Fruit fly (Drosophila melanogaster): ENCODE results near the gene AstCC.

- TF ChIP-seq CG12768 (GFP tag; optimal IDR thresholded peaks at IDR 0.05) = no peak
- TF ChIP-seq kay (GFP tag; ENCODE audit: borderline replicate concordance) = no peak
- TF ChIP-seq CG33017 (tag; optimal IDR thresholded peaks at IDR 0.05) = no peak
Measured at dm6 chr2L:11041785-11042184, 43.2 kb downstream of the AstCC start.
